Worm (Caenorhabditis elegans) whole organism, young adult: Measurements from ENCODE around the gene C47E12.11.

Experiments used
- B0035.1 ChIP-seq: sonication (generic microtip); optimal IDR thresholded peaks from 2 replicates; lab custom pipeline; 2016; ENCODE audit warnings: missing genetic modification characterization, mild to moderate bottlenecking, missing compliant biosample characterization, missing genotype, missing genetic modification reagents
- B0261.1 ChIP-seq: sonication (generic microtip); optimal IDR thresholded peaks from 2 replicates; lab custom pipeline; 2016; ENCODE audit warnings: mild to moderate bottlenecking, missing genetic modification characterization, moderate library complexity, missing compliant biosample characterization
- B0336.3 ChIP-seq: fragments of 200-800 bp; sonication (Bioruptor generic); IDR thresholded peaks from 2 replicates; pipeline ENCODE4 v1.3.6; 2022; ENCODE audit warnings: missing genetic modification characterization, missing compliant biosample characterization
- C06A6.2 ChIP-seq: fragments of 200-800 bp; sonication (Bioruptor generic); conservative IDR thresholded peaks from 2 replicates; pipeline ENCODE4 v1.3.6; 2022; ENCODE audit warnings: missing genetic modification characterization, missing compliant biosample characterization
- C17E4.6 ChIP-seq: fragments of 200-800 bp; sonication (Bioruptor generic); IDR thresholded peaks from 2 replicates; pipeline ENCODE4 v1.3.6; 2022; ENCODE audit warnings: missing genetic modification reagents, missing genetic modification characterization, missing compliant biosample characterization
- F10E7.11 ChIP-seq: sonication (generic microtip); optimal IDR thresholded peaks from 2 replicates; lab custom pipeline; 2017; ENCODE audit warnings: mild to moderate bottlenecking, missing genetic modification characterization, moderate library complexity, missing compliant biosample characterization
- F22D6.2 ChIP-seq: sonication (generic microtip); optimal IDR thresholded peaks from 2 replicates; lab custom pipeline; 2016; ENCODE audit warnings: mild to moderate bottlenecking, missing genetic modification characterization, missing compliant biosample characterization
- F39B2.1 ChIP-seq: fragments of 200-800 bp; sonication (Bioruptor generic); IDR thresholded peaks from 2 replicates; pipeline ENCODE4 v1.3.6; 2022; ENCODE audit warnings: missing genetic modification reagents, missing genetic modification characterization, missing compliant biosample characterization
- F49E8.2 ChIP-seq: sonication (generic microtip); optimal IDR thresholded peaks from 3 replicates; lab custom pipeline; 2017; ENCODE audit warnings: missing genetic modification characterization, mild to moderate bottlenecking, missing compliant biosample characterization, antibody characterized with exemption, moderate library complexity; ENCODE audit not compliant: insufficient read depth
- F52B5.7 ChIP-seq: sonication (generic microtip); optimal IDR thresholded peaks from 2 replicates; lab custom pipeline; 2016; ENCODE audit warnings: mild to moderate bottlenecking, missing genetic modification characterization, missing compliant biosample characterization
- F57A8.1 ChIP-seq: fragments of 200-800 bp; sonication (Bioruptor generic); optimal IDR thresholded peaks from 2 replicates; lab custom pipeline; 2018; ENCODE audit warnings: mild to moderate bottlenecking, missing genetic modification characterization, moderate library complexity, missing compliant biosample characterization
- F57C9.4 ChIP-seq: sonication (generic microtip); optimal IDR thresholded peaks from 2 replicates; lab custom pipeline; 2017; ENCODE audit warnings: mild to moderate bottlenecking, missing genetic modification characterization, missing compliant biosample characterization
- K11D2.4 ChIP-seq: fragments of 200-800 bp; sonication (Bioruptor generic); IDR thresholded peaks from 2 replicates; pipeline ENCODE4 v1.3.6; 2022; ENCODE audit warnings: missing genetic modification reagents, missing genetic modification characterization, missing compliant biosample characterization
- Y79H2A.3 ChIP-seq: fragments of 200-800 bp; sonication (Bioruptor generic); conservative IDR thresholded peaks from 2 replicates; pipeline ENCODE4 v1.3.6; 2022; ENCODE audit warnings: missing genetic modification reagents, missing genetic modification characterization, missing compliant biosample characterization
- Y95B8A.8 ChIP-seq: fragments of 200-800 bp; sonication (Bioruptor generic); IDR thresholded peaks from 2 replicates; pipeline ENCODE4 v1.3.6; 2022; ENCODE audit warnings: missing genetic modification reagents, missing genetic modification characterization, missing compliant biosample characterization
- attf-6 ChIP-seq: fragments of 200-800 bp; sonication (Bioruptor generic); IDR thresholded peaks from 2 replicates; pipeline ENCODE4 v1.3.6; 2022; ENCODE audit warnings: missing genetic modification reagents, missing genetic modification characterization, missing compliant biosample characterization
- bed-1 ChIP-seq: fragments of 200-800 bp; sonication (Bioruptor generic); IDR thresholded peaks from 2 replicates; pipeline ENCODE4 v1.3.6; 2022; ENCODE audit warnings: missing genetic modification reagents, missing genetic modification characterization, missing compliant biosample characterization
- bed-2 ChIP-seq: fragments of 200-800 bp; sonication (Bioruptor generic); IDR thresholded peaks from 2 replicates; pipeline ENCODE4 v1.3.6; 2022; ENCODE audit warnings: missing genetic modification reagents, missing genetic modification characterization, missing compliant biosample characterization
- cebp-1 ChIP-seq, 2 experiments: fragments of 200-800 bp in 1 of 2; sonication (Bioruptor generic) in 1 of 2; sonication (generic microtip) in 1 of 2; IDR thresholded peaks in 1 of 2; optimal IDR thresholded peaks in 1 of 2; 2 replicates each; pipeline versions ENCODE4 v1.3.6 to Lab custom; 2017 to 2022; ENCODE audit warnings: missing compliant biosample characterization in 2 of 2, missing genetic modification characterization in 2 of 2, mild to moderate bottlenecking in 1 of 2, missing genetic modification reagents in 1 of 2, moderate library complexity in 1 of 2
- ceh-58 ChIP-seq: fragments of 200-800 bp; sonication (Bioruptor generic); IDR thresholded peaks from 2 replicates; pipeline ENCODE4 v1.3.6; 2022; ENCODE audit warnings: missing genetic modification characterization, missing compliant biosample characterization
- ceh-91 ChIP-seq: fragments of 200-800 bp; sonication (Bioruptor generic); IDR thresholded peaks from 2 replicates; pipeline ENCODE4 v1.3.6; 2022; ENCODE audit warnings: missing genetic modification reagents, missing genetic modification characterization, missing compliant biosample characterization
- die-1 ChIP-seq: sonication (generic microtip); optimal IDR thresholded peaks from 2 replicates; lab custom pipeline; 2016; ENCODE audit warnings: missing genotype, mild to moderate bottlenecking, missing genetic modification characterization, missing compliant biosample characterization
- efl-1 ChIP-seq: fragments of 150-350 bp; optimal IDR thresholded peaks from 2 replicates; lab custom pipeline; 2014; ENCODE audit warnings: missing biosample characterization, missing genetic modification reagents, missing genetic modification characterization
- egl-18 ChIP-seq: fragments of 200-800 bp; sonication (Bioruptor generic); IDR thresholded peaks from 2 replicates; pipeline ENCODE4 v1.3.6; 2022; ENCODE audit warnings: missing genetic modification reagents, missing genetic modification characterization, missing compliant biosample characterization
- hlh-26 ChIP-seq: fragments of 200-800 bp; sonication (Bioruptor generic); conservative IDR thresholded peaks from 2 replicates; pipeline ENCODE4 v1.3.6; 2022; ENCODE audit warnings: missing genetic modification reagents, missing genetic modification characterization, missing compliant biosample characterization
- hmg-1.2 ChIP-seq: fragments of 200-800 bp; sonication (Bioruptor generic); IDR thresholded peaks from 2 replicates; pipeline ENCODE4 v1.3.6; 2022; ENCODE audit warnings: missing genetic modification reagents, missing genetic modification characterization, missing compliant biosample characterization
- hsf-1 ChIP-seq: fragments of 200-800 bp; sonication (Bioruptor generic); IDR thresholded peaks from 2 replicates; pipeline ENCODE4 v1.3.6; 2022; ENCODE audit warnings: missing genetic modification reagents, missing genetic modification characterization, missing compliant biosample characterization
- lag-1 ChIP-seq: fragments of 200-800 bp; sonication (Bioruptor generic); IDR thresholded peaks from 2 replicates; pipeline ENCODE4 v1.3.6; 2022; ENCODE audit warnings: missing genetic modification reagents, missing genetic modification characterization, missing compliant biosample characterization
- let-607 ChIP-seq, 2 experiments: fragments of 200-800 bp in 1 of 2; sonication (Bioruptor generic) in 1 of 2; sonication (generic microtip) in 1 of 2; optimal IDR thresholded peaks; 2 replicates each; lab custom pipeline; 2016 to 2018; ENCODE audit warnings: mild to moderate bottlenecking in 2 of 2, missing compliant biosample characterization in 2 of 2, missing genetic modification characterization in 2 of 2, moderate library complexity in 2 of 2, missing genotype in 1 of 2
- lin-35 ChIP-seq, 3 experiments: fragments of 150-350 bp in 2 of 3; sonication (generic microtip) in 1 of 3; optimal IDR thresholded peaks; 2 replicates each; lab custom pipeline; 2014 to 2018; ENCODE audit warnings: missing biosample characterization in 3 of 3, missing genetic modification characterization in 3 of 3, missing genetic modification reagents in 3 of 3
- lin-40 ChIP-seq: sonication (generic microtip); optimal IDR thresholded peaks from 2 replicates; lab custom pipeline; 2016; ENCODE audit warnings: missing genetic modification characterization, mild to moderate bottlenecking, missing compliant biosample characterization, missing genotype, missing genetic modification reagents
- lsl-1 ChIP-seq: fragments of 200-800 bp; sonication (Bioruptor generic); optimal IDR thresholded peaks from 2 replicates; lab custom pipeline; 2018; ENCODE audit warnings: mild to moderate bottlenecking, missing genetic modification characterization, moderate library complexity, missing compliant biosample characterization
- madf-3 ChIP-seq: fragments of 200-800 bp; sonication (Bioruptor generic); IDR thresholded peaks from 2 replicates; pipeline ENCODE4 v1.3.6; 2022; ENCODE audit warnings: missing genetic modification reagents, missing genetic modification characterization, missing compliant biosample characterization
- madf-6 ChIP-seq: fragments of 200-800 bp; sonication (Bioruptor generic); IDR thresholded peaks from 2 replicates; pipeline ENCODE4 v1.3.6; 2022; ENCODE audit warnings: missing genetic modification reagents, missing genetic modification characterization, missing compliant biosample characterization
- madf-8 ChIP-seq: fragments of 200-800 bp; sonication (Bioruptor generic); conservative IDR thresholded peaks from 2 replicates; pipeline ENCODE4 v1.3.6; 2022; ENCODE audit warnings: missing genetic modification reagents, missing genetic modification characterization, missing compliant biosample characterization
- mxl-1 ChIP-seq: sonication (generic microtip); optimal IDR thresholded peaks from 2 replicates; lab custom pipeline; 2016; ENCODE audit warnings: missing genetic modification characterization, missing compliant biosample characterization
- nfya-1 ChIP-seq: sonication (generic microtip); optimal IDR thresholded peaks from 2 replicates; lab custom pipeline; 2017; ENCODE audit warnings: antibody characterized with exemption, missing compliant biosample characterization, missing genetic modification characterization, borderline replicate concordance; ENCODE audit not compliant: insufficient read depth
- nfya-2 ChIP-seq: fragments of 200-800 bp; sonication (Bioruptor generic); IDR thresholded peaks from 2 replicates; pipeline ENCODE4 v1.3.6; 2022; ENCODE audit warnings: missing genetic modification reagents, missing genetic modification characterization, missing compliant biosample characterization
- nhr-120 ChIP-seq: fragments of 200-800 bp; sonication (Bioruptor generic); IDR thresholded peaks from 2 replicates; pipeline ENCODE4 v1.3.6; 2022; ENCODE audit warnings: missing genetic modification characterization, missing compliant biosample characterization
- nhr-27 ChIP-seq: fragments of 200-800 bp; sonication (Bioruptor generic); optimal IDR thresholded peaks from 2 replicates; lab custom pipeline; 2018; ENCODE audit warnings: mild to moderate bottlenecking, missing genetic modification characterization, moderate library complexity, missing compliant biosample characterization
- sea-2 ChIP-seq: fragments of 200-800 bp; sonication (Bioruptor generic); IDR thresholded peaks from 2 replicates; pipeline ENCODE4 v1.3.6; 2022; ENCODE audit warnings: missing genetic modification characterization, missing compliant biosample characterization
- snpc-3.4 ChIP-seq: sonication (generic microtip); optimal IDR thresholded peaks from 2 replicates; lab custom pipeline; 2017; ENCODE audit warnings: missing genetic modification characterization, mild to moderate bottlenecking, missing compliant biosample characterization, antibody characterized with exemption, moderate library complexity, missing genotype, missing genetic modification reagents
- sptf-2 ChIP-seq: fragments of 200-800 bp; sonication (Bioruptor generic); optimal IDR thresholded peaks from 2 replicates; lab custom pipeline; 2018; ENCODE audit warnings: mild to moderate bottlenecking, missing genetic modification characterization, missing compliant biosample characterization
- tbp1 ChIP-seq: fragments of 200-800 bp; sonication (Bioruptor generic); optimal IDR thresholded peaks from 2 replicates; lab custom pipeline; 2018; ENCODE audit warnings: mild to moderate bottlenecking, missing genetic modification characterization, missing compliant biosample characterization
- tlf-1 ChIP-seq: fragments of 200-800 bp; sonication (Bioruptor generic); optimal IDR thresholded peaks from 2 replicates; lab custom pipeline; 2018; ENCODE audit warnings: mild to moderate bottlenecking, missing genetic modification characterization, missing compliant biosample characterization
- xnd-1 ChIP-seq: sonication (generic microtip); optimal IDR thresholded peaks from 2 replicates; lab custom pipeline; 2016; ENCODE audit warnings: missing genotype, missing genetic modification reagents, missing genetic modification characterization, missing compliant biosample characterization
- zim-3 ChIP-seq: sonication (generic microtip); optimal IDR thresholded peaks from 2 replicates; lab custom pipeline; 2017; ENCODE audit warnings: mild to moderate bottlenecking, missing genetic modification characterization, moderate library complexity, missing compliant biosample characterization

The C47E12.11 gene

DNA sequence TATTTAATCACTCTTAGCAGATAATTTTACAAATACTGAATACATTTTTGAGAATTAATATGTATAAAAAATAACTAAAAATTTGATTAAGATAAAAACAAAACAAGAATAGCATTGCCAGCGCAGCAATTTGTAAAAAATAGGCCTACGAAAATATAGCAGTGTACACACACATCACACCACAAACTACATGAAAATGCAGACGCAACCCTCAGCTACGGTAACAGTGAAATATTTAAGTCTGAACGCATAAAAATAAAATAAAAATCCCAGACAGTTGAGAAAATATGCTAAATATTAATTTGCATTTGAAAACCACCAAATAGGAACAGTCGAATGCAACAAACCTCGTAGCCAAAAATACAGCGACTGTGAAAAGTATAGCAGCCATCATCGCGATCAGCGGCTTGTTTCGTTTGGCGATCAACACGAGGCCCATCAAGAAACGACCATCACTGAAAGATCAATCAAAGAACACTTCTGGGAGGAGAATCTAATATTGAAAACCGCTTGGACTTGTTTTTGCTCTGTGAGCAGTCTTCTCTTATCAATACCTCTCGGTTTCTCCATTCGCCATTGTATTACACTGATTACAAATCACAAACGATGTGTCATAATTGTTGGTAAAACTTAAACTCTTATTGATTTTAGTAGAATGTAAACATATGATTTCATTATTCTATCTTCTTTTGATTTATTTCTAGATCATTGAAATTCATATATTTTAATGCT, 29.5 kb downstream of the C47E12.11 start, which contains the start of gene pyp-1 (continued):
- TF ChIP-seq F10E7.11 (tag; lab: Kevin White, UChicago) (no peak), F39B2.1 (GFP tag; lab: Robert Waterston, UW) (no peak), cebp-1 (GFP tag; IDR thresholded peaks at IDR 0.05; lab: Robert Waterston, UW) (no peak), cebp-1 (tag; optimal IDR thresholded peaks at IDR 0.05; lab: Kevin White, UChicago) (peak; percentile 31), Y79H2A.3 (GFP tag; lab: Robert Waterston, UW) (no peak), C06A6.2 (GFP tag; lab: Robert Waterston, UW) (no peak), attf-6 (GFP tag; lab: Robert Waterston, UW) (no peak), lin-40 (no peak), xnd-1 (tag; lab: Kevin White, UChicago) (peak; percentile 85), mxl-1 (tag; lab: Kevin White, UChicago) (no peak), nfya-1 (tag; lab: Kevin White, UChicago) (no peak), B0336.3 (GFP tag; lab: Robert Waterston, UW) (no peak), tlf-1 (GFP tag; lab: Kevin White, UChicago) (no peak), nhr-120 (no peak), lin-35 (GFP tag; optimal IDR thresholded peaks at IDR 0.05; lab: Kevin White, UChicago) (peak in 1 of 3 experiments; percentile 31), sea-2 (GFP tag; lab: Robert Waterston, UW) (no peak), efl-1 (GFP tag; lab: Kevin White, UChicago) (peak; percentile 27), bed-1 (GFP tag; lab: Robert Waterston, UW) (no peak), hsf-1 (GFP tag; lab: Robert Waterston, UW) (no peak), Y95B8A.8 (no peak), hmg-1.2 (no peak), madf-8 (GFP tag; lab: Robert Waterston, UW) (peak; percentile 98), lsl-1 (GFP tag; lab: Kevin White, UChicago) (peak; percentile 89), nfya-2 (GFP tag; lab: Robert Waterston, UW) (no peak), madf-3 (GFP tag; lab: Robert Waterston, UW) (no peak), K11D2.4 (GFP tag; lab: Robert Waterston, UW) (no peak), nhr-27 (tag; lab: Kevin White, UChicago) (no peak), tbp1 (GFP tag; lab: Kevin White, UChicago) (no peak), F57A8.1 (no peak), die-1 (tag; lab: Kevin White, UChicago) (no peak), F22D6.2 (tag; lab: Kevin White, UChicago) (no peak), lag-1 (GFP tag; lab: Robert Waterston, UW) (no peak), C17E4.6 (GFP tag; lab: Robert Waterston, UW) (no peak), F57C9.4 (tag; lab: Kevin White, UChicago) (no peak), snpc-3.4 (tag; lab: Kevin White, UChicago) (no peak), madf-6 (GFP tag; lab: Robert Waterston, UW) (peak; percentile 98), zim-3 (tag; lab: Kevin White, UChicago) (no peak), B0035.1 (tag; lab: Kevin White, UChicago) (no peak), let-607 (tag; optimal IDR thresholded peaks at IDR 0.05; lab: Kevin White, UChicago) (no peak), sptf-2 (GFP tag; lab: Kevin White, UChicago) (no peak), ceh-58 (no peak), B0261.1 (tag; lab: Kevin White, UChicago) (no peak), ceh-91 (GFP tag; lab: Robert Waterston, UW) (peak; percentile 50; the same call in 1 of the 2 replicates), F52B5.7 (tag; lab: Kevin White, UChicago) (no peak), F49E8.2 (peak; percentile 8), hlh-26 (GFP tag; lab: Robert Waterston, UW) (no peak), egl-18 (GFP tag; lab: Robert Waterston, UW) (no peak), bed-2 (no peak)
